Fruit fly (Drosophila melanogaster): ENCODE measurements around the gene Dhdds.

DNA sequence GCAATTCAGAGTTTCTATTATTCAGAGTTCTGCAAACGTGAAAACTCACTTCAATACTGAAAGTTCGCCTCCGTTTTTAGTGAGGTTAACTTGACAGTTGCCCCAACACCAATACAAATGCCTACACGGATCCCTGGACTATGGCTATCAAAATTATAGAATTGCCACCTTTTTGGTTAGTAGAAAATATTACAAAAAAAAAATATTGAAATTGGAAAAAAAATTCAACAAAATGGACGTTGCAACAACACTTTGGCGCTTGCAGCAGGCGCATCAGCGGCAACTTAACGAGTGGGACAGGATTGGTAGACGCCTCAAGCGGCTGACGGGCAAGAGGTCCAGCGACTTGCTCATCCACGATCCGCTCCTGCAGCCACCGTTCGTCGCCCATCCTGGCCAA, 22.7 kb upstream of the Dhdds start, which contains the start of the genes CG15332 and CG15330:
- TF ChIP-seq h (GFP tag; optimal IDR thresholded peaks at IDR 0.05) (no peak), psq (GFP tag; optimal IDR thresholded peaks at IDR 0.05) (no peak), pan (optimal IDR thresholded peaks at IDR 0.05) (no peak), Dif (GFP tag; optimal IDR thresholded peaks at IDR 0.05; ENCODE audit: partially characterized antibody) (no peak), CrebA (GFP tag; optimal IDR thresholded peaks at IDR 0.05; ENCODE audit: borderline replicate concordance) (no peak), Myc (optimal IDR thresholded peaks at IDR 0.05) (no peak), ey (GFP tag; optimal IDR thresholded peaks at IDR 0.05) (no peak), Mio (GFP tag; optimal IDR thresholded peaks at IDR 0.05) (no peak), Rel (GFP tag; optimal IDR thresholded peaks at IDR 0.05) (no peak), Rel (tag; optimal IDR thresholded peaks at IDR 0.05) (no peak), dl (GFP tag; optimal IDR thresholded peaks at IDR 0.05; ENCODE audit: insufficient read depth in 1 of 2, partially characterized antibody in 2 of 2) (no peak), Abd-B (GFP tag; optimal IDR thresholded peaks at IDR 0.05) (no peak), usp (GFP tag; optimal IDR thresholded peaks at IDR 0.05) (no peak)

All from whole organism, wandering third instar larva.